Fruit fly (Drosophila melanogaster) whole organism, embryonic: ENCODE measurements around the gene CG5346.

Experiments used
- Atf6 ChIP-seq: fragments of 200-800 bp; sonication (Bioruptor generic); IDR thresholded peaks from 2 replicates; pipeline ENCODE4 v1.3.6; 2022; ENCODE audit warnings: missing biosample characterization, missing genetic modification characterization
- B-H1 ChIP-seq: fragments of 200-800 bp; sonication (Bioruptor generic); IDR thresholded peaks from 3 replicates; pipeline ENCODE4 v1.3.6; 2022; ENCODE audit warnings: missing biosample characterization, missing genetic modification characterization
- BEAF-32 ChIP-seq: fragments of 200-800 bp; sonication (Bioruptor generic); optimal IDR thresholded peaks from 3 replicates; lab custom pipeline; 2017; ENCODE audit warnings: missing biosample characterization, missing genetic modification characterization, mild to moderate bottlenecking, moderate library complexity, missing genetic modification reagents
- Blimp-1 ChIP-seq: fragments of 200-800 bp; sonication (Bioruptor generic); optimal IDR thresholded peaks from 3 replicates; lab custom pipeline; 2018; ENCODE audit warnings: missing biosample characterization, missing genetic modification characterization, mild to moderate bottlenecking, moderate library complexity, missing genetic modification reagents
- C15 ChIP-seq: fragments of 200-800 bp; sonication (Bioruptor generic); IDR thresholded peaks from 3 replicates; pipeline ENCODE4 v1.3.6; 2022; ENCODE audit warnings: missing biosample characterization, missing genetic modification characterization
- CG10431 ChIP-seq: fragments of 200-800 bp; sonication (Bioruptor generic); optimal IDR thresholded peaks from 3 replicates; lab custom pipeline; 2018; ENCODE audit warnings: missing biosample characterization, mild to moderate bottlenecking, missing genetic modification characterization
- CG11695 ChIP-seq: fragments of 200-800 bp; sonication (Bioruptor generic); IDR thresholded peaks from 3 replicates; pipeline ENCODE4 v1.3.6; 2022; ENCODE audit warnings: missing biosample characterization, missing genetic modification characterization
- CG14667 ChIP-seq: fragments of 200-800 bp; sonication (Bioruptor generic); IDR thresholded peaks from 2 replicates; pipeline ENCODE4 v1.3.6; 2022; ENCODE audit warnings: missing biosample characterization, missing genetic modification characterization
- CG1529 ChIP-seq: fragments of 200-800 bp; sonication (Bioruptor generic); optimal IDR thresholded peaks from 3 replicates; lab custom pipeline; 2018; ENCODE audit warnings: missing biosample characterization, missing genetic modification characterization
- CG17186 ChIP-seq: fragments of 200-800 bp; sonication (Bioruptor generic); optimal IDR thresholded peaks from 3 replicates; lab custom pipeline; 2017; ENCODE audit warnings: missing biosample characterization, missing genetic modification reagents, missing genetic modification characterization
- CG2199 ChIP-seq: fragments of 200-800 bp; sonication (Bioruptor generic); IDR thresholded peaks from 3 replicates; pipeline ENCODE4 v1.3.6; 2022; ENCODE audit warnings: missing biosample characterization, missing genetic modification characterization
- CG3065 ChIP-seq: fragments of 200-800 bp; sonication (Bioruptor generic); optimal IDR thresholded peaks from 2 replicates; lab custom pipeline; 2016; ENCODE audit warnings: missing biosample characterization, missing genetic modification characterization
- CG31388 ChIP-seq: fragments of 200-800 bp; sonication (Bioruptor generic); optimal IDR thresholded peaks from 2 replicates; lab custom pipeline; 2016; ENCODE audit warnings: missing biosample characterization, missing genetic modification characterization
- CG31441 ChIP-seq: fragments of 200-800 bp; sonication (Bioruptor generic); IDR thresholded peaks from 2 replicates; pipeline ENCODE4 v1.3.6; 2022; ENCODE audit warnings: missing biosample characterization, missing genetic modification characterization
- CG5245 ChIP-seq: fragments of 200-800 bp; sonication (Bioruptor generic); optimal IDR thresholded peaks from 3 replicates; lab custom pipeline; 2016; ENCODE audit warnings: missing biosample characterization, missing genetic modification characterization
- CG9437 ChIP-seq: fragments of 200-800 bp; sonication (Bioruptor generic); optimal IDR thresholded peaks from 2 replicates; lab custom pipeline; 2018; ENCODE audit warnings: missing biosample characterization, mild to moderate bottlenecking, missing genetic modification characterization
- CTCF ChIP-seq: fragments of 200-800 bp; sonication (Bioruptor generic); optimal IDR thresholded peaks from 2 replicates; lab custom pipeline; 2017; ENCODE audit warnings: missing biosample characterization, mild to moderate bottlenecking, missing genetic modification characterization, moderate library complexity
- Camta ChIP-seq: fragments of 200-800 bp; sonication (Bioruptor generic); optimal IDR thresholded peaks from 2 replicates; lab custom pipeline; 2016; ENCODE audit warnings: missing biosample characterization, missing genetic modification characterization
- CkIIα-i1 ChIP-seq: fragments of 200-800 bp; sonication (Bioruptor generic); IDR thresholded peaks from 2 replicates; pipeline ENCODE4 v1.3.6; 2022; ENCODE audit warnings: missing biosample characterization, missing genetic modification characterization
- D19A ChIP-seq: fragments of 200-800 bp; optimal IDR thresholded peaks from 3 replicates; lab custom pipeline; 2019; ENCODE audit warnings: missing biosample characterization, mild to moderate bottlenecking, missing genetic modification characterization, moderate library complexity
- D19B ChIP-seq: fragments of 200-800 bp; sonication (Bioruptor generic); optimal IDR thresholded peaks from 2 replicates; lab custom pipeline; 2017; ENCODE audit warnings: missing biosample characterization, mild to moderate bottlenecking, missing genetic modification characterization
- Dref ChIP-seq: fragments of 200-800 bp; sonication (Bioruptor generic); IDR thresholded peaks from 2 replicates; pipeline ENCODE4 v1.3.6; 2022; ENCODE audit warnings: missing biosample characterization, missing genetic modification characterization
- ERR ChIP-seq: fragments of 200-800 bp; sonication (Bioruptor generic); optimal IDR thresholded peaks from 2 replicates; lab custom pipeline; 2016; ENCODE audit warnings: missing biosample characterization, missing genetic modification characterization
- Ets65A ChIP-seq: fragments of 200-800 bp; sonication (Bioruptor generic); peaks from one replicate; lab custom pipeline; 2016; ENCODE audit warnings: missing biosample characterization, missing genetic modification characterization
- HmgZ ChIP-seq: fragments of 200-800 bp; sonication (Bioruptor generic); optimal IDR thresholded peaks from 2 replicates; lab custom pipeline; 2018; ENCODE audit warnings: missing biosample characterization, mild to moderate bottlenecking, missing genetic modification characterization
- Hr39 ChIP-seq: fragments of >200 bp; optimal IDR thresholded peaks from 2 replicates; lab custom pipeline; 2017
- MBD-R2 ChIP-seq: fragments of 200-800 bp; sonication (Bioruptor generic); IDR thresholded peaks from 2 replicates; pipeline ENCODE4 v1.3.6; 2022; ENCODE audit warnings: missing biosample characterization, missing genetic modification characterization
- Rx ChIP-seq: fragments of 200-800 bp; sonication (Bioruptor generic); IDR thresholded peaks from 2 replicates; pipeline ENCODE4 v1.3.6; 2022; ENCODE audit warnings: missing biosample characterization, missing genetic modification characterization
- amos ChIP-seq: fragments of 200-800 bp; sonication (Bioruptor generic); IDR thresholded peaks from 2 replicates; pipeline ENCODE4 v1.3.6; 2022; ENCODE audit warnings: missing biosample characterization, missing genetic modification characterization; ENCODE audit not compliant: partially characterized antibody
- cato ChIP-seq: fragments of 200-800 bp; sonication (Bioruptor generic); optimal IDR thresholded peaks from 2 replicates; lab custom pipeline; 2016; ENCODE audit warnings: missing biosample characterization, missing genetic modification characterization, borderline replicate concordance
- cg ChIP-seq: fragments of 200-800 bp; sonication (Bioruptor generic); optimal IDR thresholded peaks from 3 replicates; lab custom pipeline; 2019; ENCODE audit warnings: missing biosample characterization, mild to moderate bottlenecking, missing genetic modification characterization, moderate library complexity
- corto ChIP-seq: fragments of 200-800 bp; sonication (Bioruptor generic); optimal IDR thresholded peaks from 2 replicates; lab custom pipeline; 2016; ENCODE audit warnings: missing biosample characterization, mild to moderate bottlenecking, missing genetic modification characterization, moderate library complexity
- cwo ChIP-seq: fragments of 200-800 bp; sonication (Bioruptor generic); optimal IDR thresholded peaks from 3 replicates; lab custom pipeline; 2017; ENCODE audit warnings: missing biosample characterization, missing genetic modification characterization, mild to moderate bottlenecking, moderate library complexity, missing genetic modification reagents
- disco-r ChIP-seq: fragments of 200-800 bp; sonication (Bioruptor generic); optimal IDR thresholded peaks from 2 replicates; lab custom pipeline; 2016; ENCODE audit warnings: missing biosample characterization, missing genetic modification characterization
- dmrt99B ChIP-seq: fragments of 200-800 bp; sonication (Bioruptor generic); optimal IDR thresholded peaks from 2 replicates; lab custom pipeline; 2018; ENCODE audit warnings: missing biosample characterization, mild to moderate bottlenecking, missing genetic modification characterization, moderate library complexity
- en ChIP-seq: fragments of 200-800 bp; sonication (Bioruptor generic); optimal IDR thresholded peaks from 2 replicates; lab custom pipeline; 2016; ENCODE audit warnings: missing biosample characterization, missing genetic modification characterization
- fu2 ChIP-seq: fragments of 200-800 bp; sonication (Bioruptor generic); optimal IDR thresholded peaks from 2 replicates; lab custom pipeline; 2016; ENCODE audit warnings: missing biosample characterization, missing genetic modification characterization
- gfzf ChIP-seq: fragments of 200-800 bp; sonication (Bioruptor generic); optimal IDR thresholded peaks from 2 replicates; lab custom pipeline; 2016; ENCODE audit warnings: missing biosample characterization, mild to moderate bottlenecking, missing genetic modification characterization, moderate library complexity
- gsb ChIP-seq: fragments of 200-800 bp; sonication (Bioruptor generic); IDR thresholded peaks from 2 replicates; pipeline ENCODE4 v1.3.6; 2022; ENCODE audit warnings: missing biosample characterization, missing genetic modification characterization
- ind ChIP-seq: fragments of 200-800 bp; sonication (Bioruptor generic); optimal IDR thresholded peaks from 3 replicates; lab custom pipeline; 2016; ENCODE audit warnings: missing biosample characterization, missing genetic modification characterization
- jing ChIP-seq: fragments of 200-800 bp; sonication (Bioruptor generic); optimal IDR thresholded peaks from 2 replicates; lab custom pipeline; 2018; ENCODE audit warnings: missing biosample characterization, mild to moderate bottlenecking, missing genetic modification characterization
- luna ChIP-seq: fragments of 200-800 bp; sonication (Bioruptor generic); optimal IDR thresholded peaks from 2 replicates; lab custom pipeline; 2016; ENCODE audit warnings: missing biosample characterization, missing genetic modification characterization
- prd ChIP-seq, 3 experiments: fragments of >200 bp in 2 of 3; fragments of 200-800 bp in 1 of 3; sonication (Bioruptor generic) in 1 of 3; optimal IDR thresholded peaks in 2 of 3; IDR thresholded peaks in 1 of 3; 2 replicates in 2 of 3; 3 replicates in 1 of 3; pipeline versions ENCODE4 v1.3.6 to Lab custom; 2017 to 2022; ENCODE audit warnings: missing biosample characterization in 1 of 3, missing genetic modification characterization in 1 of 3
- pros ChIP-seq: fragments of 200-800 bp; sonication (Bioruptor generic); optimal IDR thresholded peaks from 3 replicates; lab custom pipeline; 2019; ENCODE audit warnings: missing biosample characterization, mild to moderate bottlenecking, missing genetic modification characterization, moderate library complexity
- psq ChIP-seq: fragments of 200-800 bp; sonication (Bioruptor generic); optimal IDR thresholded peaks from 2 replicates; lab custom pipeline; 2017; ENCODE audit warnings: missing biosample characterization, missing genetic modification characterization
- row ChIP-seq: fragments of 200-800 bp; sonication (Bioruptor generic); IDR thresholded peaks from 3 replicates; pipeline ENCODE4 v1.3.6; 2022; ENCODE audit warnings: missing biosample characterization, missing genetic modification characterization
- sima ChIP-seq: fragments of 200-800 bp; sonication (Bioruptor generic); optimal IDR thresholded peaks from 2 replicates; lab custom pipeline; 2016; ENCODE audit warnings: missing biosample characterization, missing genetic modification characterization
- stwl ChIP-seq: fragments of 200-800 bp; sonication (Bioruptor generic); optimal IDR thresholded peaks from 3 replicates; lab custom pipeline; 2018; ENCODE audit warnings: missing biosample characterization, mild to moderate bottlenecking, missing genetic modification characterization, moderate library complexity
- tio ChIP-seq: fragments of 200-800 bp; sonication (Bioruptor generic); optimal IDR thresholded peaks from 2 replicates; lab custom pipeline; 2017; ENCODE audit warnings: missing biosample characterization, missing genetic modification characterization, inconsistent platforms
- zf30C ChIP-seq: fragments of 200-800 bp; sonication (Bioruptor generic); optimal IDR thresholded peaks from 3 replicates; lab custom pipeline; 2018; ENCODE audit warnings: missing biosample characterization, mild to moderate bottlenecking, missing genetic modification characterization
- zfh1 ChIP-seq: fragments of 200-800 bp; sonication (Bioruptor generic); IDR thresholded peaks from 3 replicates; pipeline ENCODE4 v1.3.6; 2022; ENCODE audit warnings: missing biosample characterization, missing genetic modification characterization

Gene CG5346

dm6 chr3R:22531801-22532200, 3.3 kb upstream of the CG5346 start, which contains the start of gene CG33093 (continued):
- peak; percentile 33; the same call in 1 of the 2 replicates for TF ChIP-seq amos (GFP tag; lab: Robert Waterston, UW)
- peak; percentile 9 for TF ChIP-seq CTCF (GFP tag; lab: Kevin White, UChicago)
- peak; percentile 3 for TF ChIP-seq HmgZ (tag; lab: Kevin White, UChicago)
- TF ChIP-seq dmrt99B (tag; lab: Kevin White, UChicago) = no peak
- no peak for TF ChIP-seq MBD-R2 (GFP tag; lab: Robert Waterston, UW)
- no peak for TF ChIP-seq CG10431 (GFP tag; lab: Kevin White, UChicago)
- TF ChIP-seq BEAF-32 = no peak
- TF ChIP-seq disco-r (GFP tag; lab: Kevin White, UChicago) = no peak

DNA sequence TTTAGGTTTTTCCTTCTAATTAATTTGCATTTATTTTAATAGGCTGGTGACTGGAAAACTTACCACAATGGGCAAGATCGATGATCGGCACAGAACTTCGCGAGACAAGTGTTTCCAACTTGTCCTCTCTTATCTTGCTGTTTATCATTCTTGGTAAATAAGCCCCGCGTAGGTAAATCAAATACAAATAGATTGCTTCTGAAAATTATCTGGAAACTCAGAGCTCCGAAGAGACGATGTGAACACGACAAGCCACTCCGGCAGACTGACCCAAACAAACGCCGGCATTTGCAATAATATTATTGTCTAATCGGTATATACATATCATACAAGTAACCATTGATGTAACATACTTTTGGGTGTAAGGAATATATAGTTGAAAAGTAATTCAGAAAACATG, 1.8 kb upstream of the CG5346 start, which contains the start of gene CG33099:
TSS of gene CG33099 (minus strand) at position 268 of the 400 bp plus-strand sequence.
- peak; percentile 52; the same call in 1 of the 2 replicates for TF ChIP-seq Atf6 (GFP tag; lab: Robert Waterston, UW)
- no peak for TF ChIP-seq ERR (GFP tag; lab: Kevin White, UChicago)
- no peak for TF ChIP-seq pros (GFP tag; lab: Kevin White, UChicago)
- peak; percentile 7 for TF ChIP-seq psq (GFP tag; lab: Kevin White, UChicago)
- TF ChIP-seq Blimp-1 (GFP tag; lab: Kevin White, UChicago) = peak; percentile 34
- peak; percentile 0 for TF ChIP-seq stwl
- TF ChIP-seq B-H1 (GFP tag; lab: Robert Waterston, UW) = no peak; the same call in 2 of the 3 replicates
- no peak for TF ChIP-seq D19A (tag; lab: Kevin White, UChicago)
- TF ChIP-seq cwo (GFP tag; lab: Kevin White, UChicago) = no peak
- TF ChIP-seq CG3065 = no peak
- no peak for TF ChIP-seq CG9437 (GFP tag; lab: Kevin White, UChicago)
- no peak for TF ChIP-seq cg (GFP tag; lab: Kevin White, UChicago)
- TF ChIP-seq corto (GFP tag; lab: Kevin White, UChicago) = no peak
- no peak; the same call in 1 of the 2 replicates for TF ChIP-seq CG31441
- no peak for TF ChIP-seq tio (GFP tag; lab: Kevin White, UChicago)
- TF ChIP-seq fu2 (GFP tag; lab: Kevin White, UChicago) = no peak
- TF ChIP-seq CG5245 = no peak
- TF ChIP-seq row (GFP tag; lab: Robert Waterston, UW) = no peak
- no peak for TF ChIP-seq CG31388
- TF ChIP-seq CG1529 (GFP tag; lab: Kevin White, UChicago) = no peak
- TF ChIP-seq D19B = no peak
- TF ChIP-seq cato (GFP tag; lab: Kevin White, UChicago) = no peak
- peak; percentile 16 for TF ChIP-seq Camta
- TF ChIP-seq luna (GFP tag; lab: Kevin White, UChicago) = no peak
- no peak for TF ChIP-seq jing
- no peak for TF ChIP-seq Ets65A (GFP tag; lab: Kevin White, UChicago)
- no peak for TF ChIP-seq CG10431 (GFP tag; lab: Kevin White, UChicago)
- no peak for TF ChIP-seq CkIIα-i1
- TF ChIP-seq CG2199 (GFP tag; lab: Robert Waterston, UW) = no peak
- TF ChIP-seq prd (optimal IDR thresholded peaks at IDR 0.05; lab: Kevin White, UChicago) = no peak
- TF ChIP-seq prd (GFP tag; IDR thresholded peaks at IDR 0.05; lab: Robert Waterston, UW) = peak; percentile 22; the same call in 1 of the 3 replicates
- TF ChIP-seq Rx (GFP tag; lab: Robert Waterston, UW) = no peak
- no peak for TF ChIP-seq gsb
- TF ChIP-seq CG17186 = no peak
- no peak for TF ChIP-seq en (GFP tag; lab: Kevin White, UChicago)
- TF ChIP-seq Dref = no peak
- no peak for TF ChIP-seq C15 (GFP tag; lab: Robert Waterston, UW)
- TF ChIP-seq sima (GFP tag; lab: Kevin White, UChicago) = no peak
- no peak for TF ChIP-seq ind
- no peak for TF ChIP-seq gfzf
- TF ChIP-seq CG14667 (GFP tag; lab: Robert Waterston, UW) = no peak
- 0 out of 3 replicates have a peak, but pooled peaks have one; percentile 34 for TF ChIP-seq zfh1 (GFP tag; lab: Robert Waterston, UW)
- TF ChIP-seq CG11695 (GFP tag; lab: Robert Waterston, UW) = no peak
- TF ChIP-seq Hr39 (lab: Kevin White, UChicago) = no peak
- TF ChIP-seq zf30C (GFP tag; lab: Kevin White, UChicago) = no peak
